Worm (Caenorhabditis elegans) whole organism, young adult: ENCODE results near the gene C09F5.3.

Source experiments
- B0019.2 ChIP-seq: fragments of 200-800 bp; sonication (Bioruptor generic); conservative IDR thresholded peaks from 2 replicates; pipeline ENCODE4 v1.3.6; 2022; ENCODE audit warnings: missing genetic modification reagents, missing genetic modification characterization, missing compliant biosample characterization
- B0035.1 ChIP-seq: sonication (generic microtip); optimal IDR thresholded peaks from 2 replicates; lab custom pipeline; 2016; ENCODE audit warnings: missing genetic modification characterization, mild to moderate bottlenecking, missing compliant biosample characterization, missing genotype, missing genetic modification reagents
- C06A6.2 ChIP-seq: fragments of 200-800 bp; sonication (Bioruptor generic); conservative IDR thresholded peaks from 2 replicates; pipeline ENCODE4 v1.3.6; 2022; ENCODE audit warnings: missing genetic modification characterization, missing compliant biosample characterization
- F10E7.11 ChIP-seq: sonication (generic microtip); optimal IDR thresholded peaks from 2 replicates; lab custom pipeline; 2017; ENCODE audit warnings: mild to moderate bottlenecking, missing genetic modification characterization, moderate library complexity, missing compliant biosample characterization
- F33H1.4 ChIP-seq: fragments of 200-800 bp; sonication (Bioruptor generic); IDR thresholded peaks from 2 replicates; pipeline ENCODE4 v1.3.6; 2022; ENCODE audit warnings: missing genetic modification reagents, missing genetic modification characterization, missing compliant biosample characterization
- F39B2.1 ChIP-seq: fragments of 200-800 bp; sonication (Bioruptor generic); IDR thresholded peaks from 2 replicates; pipeline ENCODE4 v1.3.6; 2022; ENCODE audit warnings: missing genetic modification reagents, missing genetic modification characterization, missing compliant biosample characterization
- F49E8.2 ChIP-seq: sonication (generic microtip); optimal IDR thresholded peaks from 3 replicates; lab custom pipeline; 2017; ENCODE audit warnings: missing genetic modification characterization, mild to moderate bottlenecking, missing compliant biosample characterization, antibody characterized with exemption, moderate library complexity; ENCODE audit not compliant: insufficient read depth
- F52B5.7 ChIP-seq: sonication (generic microtip); optimal IDR thresholded peaks from 2 replicates; lab custom pipeline; 2016; ENCODE audit warnings: mild to moderate bottlenecking, missing genetic modification characterization, missing compliant biosample characterization
- F55B11.4 ChIP-seq: sonication (generic microtip); optimal IDR thresholded peaks from 2 replicates; lab custom pipeline; 2016; ENCODE audit warnings: missing compliant biosample characterization, missing genetic modification characterization, borderline replicate concordance; ENCODE audit not compliant: insufficient read depth
- F57A8.1 ChIP-seq: fragments of 200-800 bp; sonication (Bioruptor generic); optimal IDR thresholded peaks from 2 replicates; lab custom pipeline; 2018; ENCODE audit warnings: mild to moderate bottlenecking, missing genetic modification characterization, moderate library complexity, missing compliant biosample characterization
- T07F8.4 ChIP-seq: sonication (generic microtip); optimal IDR thresholded peaks from 2 replicates; lab custom pipeline; 2016; ENCODE audit warnings: mild to moderate bottlenecking, missing genetic modification characterization, moderate library complexity, missing compliant biosample characterization
- Y53G8AR.9 ChIP-seq: fragments of 200-800 bp; sonication (Bioruptor generic); conservative IDR thresholded peaks from 2 replicates; pipeline ENCODE4 v1.3.6; 2022; ENCODE audit warnings: missing genetic modification reagents, missing genetic modification characterization, missing compliant biosample characterization
- Y95B8A.8 ChIP-seq: fragments of 200-800 bp; sonication (Bioruptor generic); IDR thresholded peaks from 2 replicates; pipeline ENCODE4 v1.3.6; 2022; ENCODE audit warnings: missing genetic modification reagents, missing genetic modification characterization, missing compliant biosample characterization
- ZK185.1 ChIP-seq: sonication (generic microtip); optimal IDR thresholded peaks from 2 replicates; lab custom pipeline; 2016; ENCODE audit warnings: mild to moderate bottlenecking, missing genetic modification characterization, missing compliant biosample characterization; ENCODE audit not compliant: poor library complexity, severe bottlenecking
- atf-7 ChIP-seq: sonication (generic microtip); optimal IDR thresholded peaks from 2 replicates; lab custom pipeline; 2017; ENCODE audit warnings: mild to moderate bottlenecking, missing genetic modification characterization, missing compliant biosample characterization
- athp-1 ChIP-seq: sonication (generic microtip); optimal IDR thresholded peaks from 2 replicates; lab custom pipeline; 2017; ENCODE audit warnings: mild to moderate bottlenecking, missing genetic modification characterization, missing compliant biosample characterization
- attf-6 ChIP-seq: fragments of 200-800 bp; sonication (Bioruptor generic); IDR thresholded peaks from 2 replicates; pipeline ENCODE4 v1.3.6; 2022; ENCODE audit warnings: missing genetic modification reagents, missing genetic modification characterization, missing compliant biosample characterization
- bed-1 ChIP-seq: fragments of 200-800 bp; sonication (Bioruptor generic); IDR thresholded peaks from 2 replicates; pipeline ENCODE4 v1.3.6; 2022; ENCODE audit warnings: missing genetic modification reagents, missing genetic modification characterization, missing compliant biosample characterization
- ccch-3 ChIP-seq: fragments of 200-800 bp; sonication (Bioruptor generic); optimal IDR thresholded peaks from 2 replicates; lab custom pipeline; 2018; ENCODE audit warnings: mild to moderate bottlenecking, missing genetic modification characterization, missing compliant biosample characterization
- cebp-2 ChIP-seq: fragments of 200-800 bp; sonication (Bioruptor generic); IDR thresholded peaks from 2 replicates; pipeline ENCODE4 v1.3.6; 2022; ENCODE audit warnings: missing genetic modification characterization, missing compliant biosample characterization
- ceh-40 ChIP-seq: fragments of 200-800 bp; sonication (Bioruptor generic); IDR thresholded peaks from 2 replicates; pipeline ENCODE4 v1.3.6; 2022; ENCODE audit warnings: missing genetic modification characterization, missing compliant biosample characterization
- ceh-58 ChIP-seq: fragments of 200-800 bp; sonication (Bioruptor generic); IDR thresholded peaks from 2 replicates; pipeline ENCODE4 v1.3.6; 2022; ENCODE audit warnings: missing genetic modification characterization, missing compliant biosample characterization
- ceh-79 ChIP-seq: sonication (generic microtip); optimal IDR thresholded peaks from 2 replicates; lab custom pipeline; 2017; ENCODE audit warnings: mild to moderate bottlenecking, missing genetic modification characterization, missing compliant biosample characterization
- egl-44 ChIP-seq: fragments of 200-800 bp; sonication (Bioruptor generic); IDR thresholded peaks from 2 replicates; pipeline ENCODE4 v1.3.6; 2022; ENCODE audit warnings: missing genetic modification reagents, missing genetic modification characterization, missing compliant biosample characterization
- egrh-3 ChIP-seq: fragments of 200-800 bp; sonication (Bioruptor generic); IDR thresholded peaks from 2 replicates; pipeline ENCODE4 v1.3.6; 2022; ENCODE audit warnings: missing genetic modification reagents, missing genetic modification characterization, missing compliant biosample characterization
- ets-4 ChIP-seq: fragments of 200-800 bp; sonication (Bioruptor generic); optimal IDR thresholded peaks from 2 replicates; lab custom pipeline; 2018; ENCODE audit warnings: mild to moderate bottlenecking, missing genetic modification characterization, missing compliant biosample characterization
- gei-17 ChIP-seq: fragments of 200-800 bp; sonication (Bioruptor generic); optimal IDR thresholded peaks from 2 replicates; lab custom pipeline; 2018; ENCODE audit warnings: mild to moderate bottlenecking, missing genetic modification characterization, missing compliant biosample characterization
- hlh-26 ChIP-seq: fragments of 200-800 bp; sonication (Bioruptor generic); conservative IDR thresholded peaks from 2 replicates; pipeline ENCODE4 v1.3.6; 2022; ENCODE audit warnings: missing genetic modification reagents, missing genetic modification characterization, missing compliant biosample characterization
- hmg-1.2 ChIP-seq: fragments of 200-800 bp; sonication (Bioruptor generic); IDR thresholded peaks from 2 replicates; pipeline ENCODE4 v1.3.6; 2022; ENCODE audit warnings: missing genetic modification reagents, missing genetic modification characterization, missing compliant biosample characterization
- hsf-1 ChIP-seq: fragments of 200-800 bp; sonication (Bioruptor generic); IDR thresholded peaks from 2 replicates; pipeline ENCODE4 v1.3.6; 2022; ENCODE audit warnings: missing genetic modification reagents, missing genetic modification characterization, missing compliant biosample characterization
- lag-1 ChIP-seq: fragments of 200-800 bp; sonication (Bioruptor generic); IDR thresholded peaks from 2 replicates; pipeline ENCODE4 v1.3.6; 2022; ENCODE audit warnings: missing genetic modification reagents, missing genetic modification characterization, missing compliant biosample characterization
- let-607 ChIP-seq, 2 experiments: fragments of 200-800 bp in 1 of 2; sonication (Bioruptor generic) in 1 of 2; sonication (generic microtip) in 1 of 2; optimal IDR thresholded peaks; 2 replicates each; lab custom pipeline; 2016 to 2018; ENCODE audit warnings: mild to moderate bottlenecking in 2 of 2, missing compliant biosample characterization in 2 of 2, missing genetic modification characterization in 2 of 2, moderate library complexity in 2 of 2, missing genotype in 1 of 2
- lin-40 ChIP-seq: sonication (generic microtip); optimal IDR thresholded peaks from 2 replicates; lab custom pipeline; 2016; ENCODE audit warnings: missing genetic modification characterization, mild to moderate bottlenecking, missing compliant biosample characterization, missing genotype, missing genetic modification reagents
- lir-1 ChIP-seq: fragments of 200-800 bp; sonication (Bioruptor generic); conservative IDR thresholded peaks from 2 replicates; pipeline ENCODE4 v1.3.6; 2022; ENCODE audit warnings: missing genetic modification reagents, missing genetic modification characterization, missing compliant biosample characterization
- madf-10 ChIP-seq: sonication (generic microtip); optimal IDR thresholded peaks from 2 replicates; lab custom pipeline; 2016; ENCODE audit warnings: mild to moderate bottlenecking, missing genetic modification characterization, missing compliant biosample characterization
- mes-4 ChIP-seq: sonication (generic microtip); optimal IDR thresholded peaks from 2 replicates; lab custom pipeline; 2016; ENCODE audit warnings: missing genotype, missing genetic modification characterization, missing compliant biosample characterization
- mxl-1 ChIP-seq: sonication (generic microtip); optimal IDR thresholded peaks from 2 replicates; lab custom pipeline; 2016; ENCODE audit warnings: missing genetic modification characterization, missing compliant biosample characterization
- nhr-120 ChIP-seq: fragments of 200-800 bp; sonication (Bioruptor generic); IDR thresholded peaks from 2 replicates; pipeline ENCODE4 v1.3.6; 2022; ENCODE audit warnings: missing genetic modification characterization, missing compliant biosample characterization
- nhr-27 ChIP-seq: fragments of 200-800 bp; sonication (Bioruptor generic); optimal IDR thresholded peaks from 2 replicates; lab custom pipeline; 2018; ENCODE audit warnings: mild to moderate bottlenecking, missing genetic modification characterization, moderate library complexity, missing compliant biosample characterization
- nhr-80 ChIP-seq: sonication (generic microtip); optimal IDR thresholded peaks from 2 replicates; lab custom pipeline; 2016; ENCODE audit warnings: missing genetic modification characterization, missing compliant biosample characterization
- rpc-1 ChIP-seq, 2 experiments: fragments of 150-350 bp in 1 of 2; sonication (generic microtip) in 1 of 2; optimal IDR thresholded peaks; 2 replicates each; lab custom pipeline; 2014 to 2018; ENCODE audit warnings: missing biosample characterization in 1 of 2, missing genetic modification characterization in 1 of 2, missing genetic modification reagents in 1 of 2, missing genotype in 1 of 2
- snpc-3.4 ChIP-seq: sonication (generic microtip); optimal IDR thresholded peaks from 2 replicates; lab custom pipeline; 2017; ENCODE audit warnings: missing genetic modification characterization, mild to moderate bottlenecking, missing compliant biosample characterization, antibody characterized with exemption, moderate library complexity, missing genotype, missing genetic modification reagents
- tlf-1 ChIP-seq: fragments of 200-800 bp; sonication (Bioruptor generic); optimal IDR thresholded peaks from 2 replicates; lab custom pipeline; 2018; ENCODE audit warnings: mild to moderate bottlenecking, missing genetic modification characterization, missing compliant biosample characterization
- zfh-2 ChIP-seq: fragments of 200-800 bp; sonication (Bioruptor generic); conservative IDR thresholded peaks from 2 replicates; pipeline ENCODE4 v1.3.6; 2022; ENCODE audit warnings: missing genetic modification reagents, missing genetic modification characterization, missing compliant biosample characterization
- ztf-18 ChIP-seq: sonication (generic microtip); optimal IDR thresholded peaks from 2 replicates; lab custom pipeline; 2016; ENCODE audit warnings: missing genotype, mild to moderate bottlenecking, missing genetic modification characterization, missing compliant biosample characterization
- ztf-26 ChIP-seq: sonication (generic microtip); optimal IDR thresholded peaks from 2 replicates; lab custom pipeline; 2017; ENCODE audit warnings: missing genetic modification characterization, missing compliant biosample characterization
- ztf-6 ChIP-seq: fragments of 200-800 bp; sonication (Bioruptor generic); IDR thresholded peaks from 2 replicates; pipeline ENCODE4 v1.3.6; 2022; ENCODE audit warnings: missing genetic modification reagents, missing genetic modification characterization, missing compliant biosample characterization

Gene C09F5.3

DNA sequence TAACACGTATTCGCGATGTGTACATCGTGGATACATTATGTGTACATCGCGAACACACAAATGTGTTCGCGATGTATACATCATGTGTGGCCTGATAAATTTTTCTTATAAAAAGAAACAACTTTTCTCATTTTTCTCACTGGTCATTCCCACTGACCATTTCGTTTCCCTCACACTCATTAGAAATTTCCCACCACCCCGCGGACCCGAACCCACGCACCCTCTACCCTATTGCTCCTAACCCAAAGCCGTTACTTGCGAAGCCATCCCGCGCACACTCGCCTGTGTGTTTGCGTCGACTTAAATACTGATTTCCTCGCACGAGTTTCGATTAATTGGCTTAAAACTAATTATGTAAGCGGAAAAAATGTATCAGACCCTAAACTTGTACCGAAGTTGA, 33.7 kb upstream of the C09F5.3 start (continued):
- TF ChIP-seq atf-7 (tag; lab: Kevin White, UChicago), result no peak
- no peak for TF ChIP-seq F10E7.11
- peak; percentile 73 for TF ChIP-seq rpc-1 (optimal IDR thresholded peaks at IDR 0.05; lab: Kevin White, UChicago)
- peak; percentile 92 for TF ChIP-seq rpc-1 (tag; optimal IDR thresholded peaks at IDR 0.05; lab: Kevin White, UChicago)
- peak; percentile 27; the same call in 1 of the 2 replicates for TF ChIP-seq zfh-2 (GFP tag; lab: Robert Waterston, UW)
- TF ChIP-seq Y53G8AR.9 (GFP tag; lab: Robert Waterston, UW), result 0 out of 2 replicates have a peak, but pooled peaks have one; percentile 69
- 0 out of 2 replicates have a peak, but pooled peaks have one; percentile 16 for TF ChIP-seq attf-6 (GFP tag; lab: Robert Waterston, UW)
- peak; percentile 67 for TF ChIP-seq mes-4
- peak; percentile 21 for TF ChIP-seq B0035.1 (tag; lab: Kevin White, UChicago)
- peak; percentile 62 for TF ChIP-seq F49E8.2 (tag; lab: Kevin White, UChicago)
- peak; percentile 42; the same call in 1 of the 2 replicates for TF ChIP-seq hmg-1.2 (GFP tag; lab: Robert Waterston, UW)
- TF ChIP-seq Y95B8A.8 (GFP tag; lab: Robert Waterston, UW), result no peak
- no peak for TF ChIP-seq B0019.2 (GFP tag; lab: Robert Waterston, UW)
- no peak; the same call in 1 of the 2 replicates for TF ChIP-seq lir-1
- TF ChIP-seq egrh-3 (GFP tag; lab: Robert Waterston, UW), result no peak
- TF ChIP-seq ztf-18 (tag; lab: Kevin White, UChicago), result peak; percentile 78
- TF ChIP-seq madf-10, result peak; percentile 6
- no peak for TF ChIP-seq lag-1 (GFP tag; lab: Robert Waterston, UW)
- peak; percentile 28; the same call in 1 of the 2 replicates for TF ChIP-seq F33H1.4 (GFP tag; lab: Robert Waterston, UW)
- no peak for TF ChIP-seq snpc-3.4 (tag; lab: Kevin White, UChicago)
- 0 out of 2 replicates have a peak, but pooled peaks have one; percentile 22 for TF ChIP-seq nhr-120 (GFP tag; lab: Robert Waterston, UW)
- no peak for TF ChIP-seq F55B11.4 (tag; lab: Kevin White, UChicago)
- TF ChIP-seq hsf-1, result no peak; the same call in 1 of the 2 replicates
- TF ChIP-seq nhr-27 (tag; lab: Kevin White, UChicago), result no peak
- TF ChIP-seq C06A6.2 (GFP tag; lab: Robert Waterston, UW), result no peak
- no peak for TF ChIP-seq ztf-6 (GFP tag; lab: Robert Waterston, UW)
- TF ChIP-seq ets-4 (GFP tag; lab: Kevin White, UChicago), result no peak
- TF ChIP-seq nhr-80 (tag; lab: Kevin White, UChicago), result peak; percentile 54
- peak; percentile 21 for TF ChIP-seq F57A8.1 (GFP tag; lab: Kevin White, UChicago)
- peak in 1 of 2 experiments; percentile 28 for TF ChIP-seq let-607 (tag; optimal IDR thresholded peaks at IDR 0.05; lab: Kevin White, UChicago)
- TF ChIP-seq bed-1 (GFP tag; lab: Robert Waterston, UW), result peak; percentile 68; the same call in 1 of the 2 replicates
- no peak for TF ChIP-seq ZK185.1 (tag; lab: Kevin White, UChicago)
- TF ChIP-seq egl-44, result peak; percentile 84
- 0 out of 2 replicates have a peak, but pooled peaks have one; percentile 59 for TF ChIP-seq F39B2.1 (GFP tag; lab: Robert Waterston, UW)
- no peak for TF ChIP-seq tlf-1 (GFP tag; lab: Kevin White, UChicago)
- no peak for TF ChIP-seq cebp-2 (GFP tag; lab: Robert Waterston, UW)
- TF ChIP-seq ccch-3 (GFP tag; lab: Kevin White, UChicago), result no peak
- peak; percentile 37 for TF ChIP-seq ceh-79 (tag; lab: Kevin White, UChicago)
- TF ChIP-seq gei-17 (GFP tag; lab: Kevin White, UChicago), result no peak
- TF ChIP-seq ztf-26 (tag; lab: Kevin White, UChicago), result peak; percentile 20
- no peak for TF ChIP-seq hlh-26
- no peak for TF ChIP-seq lin-40 (tag; lab: Kevin White, UChicago)
- TF ChIP-seq F52B5.7 (tag; lab: Kevin White, UChicago), result peak; percentile 37
- TF ChIP-seq mxl-1, result peak; percentile 59
- peak; percentile 84; the same call in 1 of the 2 replicates for TF ChIP-seq ceh-40
- 0 out of 2 replicates have a peak, but pooled peaks have one; percentile 79 for TF ChIP-seq ceh-58 (GFP tag; lab: Robert Waterston, UW)
- TF ChIP-seq athp-1 (tag; lab: Kevin White, UChicago), result peak; percentile 56
- peak; percentile 82 for TF ChIP-seq T07F8.4
